Fruit fly (Drosophila melanogaster) whole organism, prepupa: ENCODE results near the gene CG43121.

Experiments
- Blimp-1 ChIP-seq: fragments of 200-800 bp; sonication (Bioruptor generic); optimal IDR thresholded peaks from 3 replicates; lab custom pipeline; 2017; ENCODE audit warnings: missing biosample characterization, missing genetic modification characterization, mild to moderate bottlenecking, moderate library complexity, missing genetic modification reagents
- CG10669 ChIP-seq: fragments of 200-800 bp; sonication (Bioruptor generic); optimal IDR thresholded peaks from 3 replicates; lab custom pipeline; 2018; ENCODE audit warnings: missing biosample characterization, mild to moderate bottlenecking, missing genetic modification characterization, moderate library complexity
- CG15336 ChIP-seq: fragments of 200-800 bp; sonication (Bioruptor generic); IDR thresholded peaks from 2 replicates; pipeline ENCODE4 v1.3.6; 2022; ENCODE audit warnings: missing biosample characterization, missing genetic modification characterization
- CG1621 ChIP-seq: fragments of 200-800 bp; sonication (Bioruptor generic); optimal IDR thresholded peaks from 3 replicates; lab custom pipeline; 2018; ENCODE audit warnings: missing biosample characterization, mild to moderate bottlenecking, missing genetic modification characterization
- CG16779 ChIP-seq: fragments of 200-800 bp; sonication (Bioruptor generic); optimal IDR thresholded peaks from 3 replicates; lab custom pipeline; 2017; ENCODE audit warnings: missing biosample characterization, mild to moderate bottlenecking, missing genetic modification characterization
- CG3032 ChIP-seq: fragments of 200-800 bp; optimal IDR thresholded peaks from 2 replicates; lab custom pipeline; 2019; ENCODE audit warnings: missing biosample characterization, mild to moderate bottlenecking, missing genetic modification characterization, moderate library complexity
- CG31627 ChIP-seq: fragments of 200-800 bp; sonication (Bioruptor generic); optimal IDR thresholded peaks from 3 replicates; lab custom pipeline; 2016; ENCODE audit warnings: missing biosample characterization, missing genetic modification characterization
- CG32006 ChIP-seq: fragments of 200-800 bp; sonication (Bioruptor generic); optimal IDR thresholded peaks from 3 replicates; lab custom pipeline; 2017; ENCODE audit warnings: missing biosample characterization, mild to moderate bottlenecking, missing genetic modification characterization
- CG34406 ChIP-seq: fragments of 200-800 bp; sonication (Bioruptor generic); optimal IDR thresholded peaks from 3 replicates; lab custom pipeline; 2016; ENCODE audit warnings: missing biosample characterization, missing genetic modification characterization
- CG3919 ChIP-seq: fragments of 200-800 bp; sonication (Bioruptor generic); optimal IDR thresholded peaks from 3 replicates; lab custom pipeline; 2016; ENCODE audit warnings: missing biosample characterization, missing genetic modification characterization
- CG6163 ChIP-seq: fragments of 200-800 bp; sonication (Bioruptor generic); IDR thresholded peaks from 3 replicates; pipeline ENCODE4 v1.3.6; 2022; ENCODE audit warnings: missing biosample characterization, missing genetic modification characterization
- CG6276 ChIP-seq: fragments of 200-800 bp; sonication (Bioruptor generic); optimal IDR thresholded peaks from 2 replicates; lab custom pipeline; 2017; ENCODE audit warnings: missing biosample characterization, mild to moderate bottlenecking, missing genetic modification characterization
- CG6792 ChIP-seq: fragments of 200-800 bp; sonication (Bioruptor generic); optimal IDR thresholded peaks from 3 replicates; lab custom pipeline; 2016; ENCODE audit warnings: missing biosample characterization, missing genetic modification characterization
- CG6808 ChIP-seq: fragments of 200-800 bp; sonication (Bioruptor generic); optimal IDR thresholded peaks from 3 replicates; lab custom pipeline; 2017; ENCODE audit warnings: missing biosample characterization, missing genetic modification characterization, mild to moderate bottlenecking, moderate library complexity, missing genetic modification reagents
- CG6854 ChIP-seq: fragments of 200-800 bp; sonication (Bioruptor generic); optimal IDR thresholded peaks from 2 replicates; lab custom pipeline; 2017; ENCODE audit warnings: missing biosample characterization, mild to moderate bottlenecking, missing genetic modification characterization
- CG7368 ChIP-seq: fragments of 200-800 bp; sonication (Bioruptor generic); optimal IDR thresholded peaks from 3 replicates; lab custom pipeline; 2016; ENCODE audit warnings: missing biosample characterization, missing genetic modification characterization
- CG8119 ChIP-seq: fragments of 200-800 bp; sonication (Bioruptor generic); IDR thresholded peaks from 3 replicates; pipeline ENCODE4 v1.3.6; 2022; ENCODE audit warnings: missing biosample characterization, missing genetic modification characterization
- CG8632 ChIP-seq: fragments of 200-800 bp; sonication (Bioruptor generic); optimal IDR thresholded peaks from 3 replicates; lab custom pipeline; 2016; ENCODE audit warnings: missing biosample characterization, missing genetic modification characterization
- Eip75B ChIP-seq: fragments of 200-800 bp; sonication (Bioruptor generic); optimal IDR thresholded peaks from 3 replicates; lab custom pipeline; 2016; ENCODE audit warnings: missing biosample characterization, missing genetic modification characterization
- Eip78C ChIP-seq: fragments of 200-800 bp; sonication (Bioruptor generic); peaks from one replicate; lab custom pipeline; 2016; ENCODE audit warnings: missing biosample characterization, missing genetic modification characterization
- Eip93F ChIP-seq: fragments of 200-800 bp; sonication (Bioruptor generic); optimal IDR thresholded peaks from 2 replicates; lab custom pipeline; 2016; ENCODE audit warnings: missing biosample characterization, mild to moderate bottlenecking, missing genetic modification characterization
- Ets21C ChIP-seq: fragments of 200-800 bp; sonication (Bioruptor generic); optimal IDR thresholded peaks from 3 replicates; lab custom pipeline; 2016; ENCODE audit warnings: missing biosample characterization, missing genetic modification characterization
- Ets96B ChIP-seq: fragments of 200-800 bp; optimal IDR thresholded peaks from 2 replicates; lab custom pipeline; 2019; ENCODE audit warnings: missing biosample characterization, mild to moderate bottlenecking, missing genetic modification characterization, moderate library complexity
- Gug ChIP-seq: fragments of 200-800 bp; sonication (Bioruptor generic); IDR thresholded peaks from 2 replicates; pipeline ENCODE4 v1.3.6; 2022; ENCODE audit warnings: missing biosample characterization, missing genetic modification characterization
- Hr4 ChIP-seq: fragments of 200-800 bp; sonication (Bioruptor generic); optimal IDR thresholded peaks from 3 replicates; lab custom pipeline; 2016; ENCODE audit warnings: missing biosample characterization, missing genetic modification characterization
- Lpt ChIP-seq: fragments of 200-800 bp; sonication (Bioruptor generic); optimal IDR thresholded peaks from 3 replicates; lab custom pipeline; 2016; ENCODE audit warnings: missing biosample characterization, missing genetic modification characterization
- Met ChIP-seq: fragments of 200-800 bp; sonication (Bioruptor generic); optimal IDR thresholded peaks from 3 replicates; lab custom pipeline; 2016; ENCODE audit warnings: missing biosample characterization, missing genetic modification characterization
- OdsH ChIP-seq: fragments of 200-800 bp; sonication (Bioruptor generic); optimal IDR thresholded peaks from 3 replicates; lab custom pipeline; 2016; ENCODE audit warnings: missing biosample characterization, missing genetic modification characterization
- Smox ChIP-seq: fragments of 200-800 bp; sonication (Bioruptor generic); optimal IDR thresholded peaks from 3 replicates; lab custom pipeline; 2016; ENCODE audit warnings: missing biosample characterization, missing genetic modification characterization
- Sox102F ChIP-seq: fragments of 200-800 bp; sonication (Bioruptor generic); optimal IDR thresholded peaks from 2 replicates; lab custom pipeline; 2016; ENCODE audit warnings: missing biosample characterization, mild to moderate bottlenecking, missing genetic modification characterization
- Sox14 ChIP-seq: fragments of 200-800 bp; sonication (Bioruptor generic); optimal IDR thresholded peaks from 3 replicates; lab custom pipeline; 2016; ENCODE audit warnings: missing biosample characterization, missing genetic modification characterization
- achi ChIP-seq: fragments of 200-800 bp; sonication (Bioruptor generic); optimal IDR thresholded peaks from 3 replicates; lab custom pipeline; 2016; ENCODE audit warnings: missing biosample characterization, missing genetic modification characterization
- acj6 ChIP-seq: fragments of 200-800 bp; sonication (Bioruptor generic); optimal IDR thresholded peaks from 3 replicates; lab custom pipeline; 2016; ENCODE audit warnings: missing biosample characterization, missing genetic modification characterization
- cyc ChIP-seq: fragments of 200-800 bp; sonication (Bioruptor generic); optimal IDR thresholded peaks from 3 replicates; lab custom pipeline; 2016; ENCODE audit warnings: missing biosample characterization, missing genetic modification characterization
- eg ChIP-seq: fragments of 200-800 bp; sonication (Bioruptor generic); IDR thresholded peaks from 3 replicates; pipeline ENCODE4 v1.3.6; 2022; ENCODE audit warnings: missing biosample characterization, missing genetic modification characterization
- esn ChIP-seq: fragments of 200-800 bp; sonication (Bioruptor generic); optimal IDR thresholded peaks from 2 replicates; lab custom pipeline; 2016; ENCODE audit warnings: missing biosample characterization, mild to moderate bottlenecking, missing genetic modification characterization, moderate library complexity
- fd59A ChIP-seq: fragments of 200-800 bp; sonication (Bioruptor generic); optimal IDR thresholded peaks from 2 replicates; lab custom pipeline; 2017; ENCODE audit warnings: missing biosample characterization, mild to moderate bottlenecking, missing genetic modification characterization, missing genetic modification reagents
- fkh ChIP-seq: fragments of 200-800 bp; sonication (Bioruptor generic); optimal IDR thresholded peaks from 3 replicates; lab custom pipeline; 2017; ENCODE audit warnings: missing biosample characterization, mild to moderate bottlenecking, missing genetic modification characterization, moderate library complexity
- lz ChIP-seq: fragments of 200-800 bp; sonication (Bioruptor generic); optimal IDR thresholded peaks from 3 replicates; lab custom pipeline; 2016; ENCODE audit warnings: missing biosample characterization, missing genetic modification characterization
- net ChIP-seq: fragments of 200-800 bp; sonication (Bioruptor generic); optimal IDR thresholded peaks from 3 replicates; lab custom pipeline; 2016; ENCODE audit warnings: missing biosample characterization, missing genetic modification characterization
- pdm3 ChIP-seq: fragments of 200-800 bp; sonication (Bioruptor generic); optimal IDR thresholded peaks from 3 replicates; lab custom pipeline; 2016; ENCODE audit warnings: missing biosample characterization, missing genetic modification characterization
- salr ChIP-seq, 2 experiments: fragments of 200-800 bp; sonication (Bioruptor generic); optimal IDR thresholded peaks; 3 replicates each; lab custom pipeline; 2016 to 2018; ENCODE audit warnings: missing biosample characterization in 2 of 2, missing genetic modification characterization in 2 of 2, mild to moderate bottlenecking in 1 of 2
- spab ChIP-seq: fragments of 200-800 bp; sonication (Bioruptor generic); optimal IDR thresholded peaks from 2 replicates; lab custom pipeline; 2017; ENCODE audit warnings: missing biosample characterization, mild to moderate bottlenecking, missing genetic modification characterization, missing genetic modification reagents
- ss ChIP-seq, 2 experiments: fragments of 200-800 bp; sonication (Bioruptor generic); optimal IDR thresholded peaks; 2 replicates in 1 of 2; 3 replicates in 1 of 2; lab custom pipeline; 2017 to 2018; ENCODE audit warnings: mild to moderate bottlenecking in 2 of 2, missing biosample characterization in 2 of 2, missing genetic modification characterization in 2 of 2, moderate library complexity in 1 of 2
- svp ChIP-seq: fragments of 200-800 bp; sonication (Bioruptor generic); peaks from one replicate; lab custom pipeline; 2016; ENCODE audit warnings: missing biosample characterization, missing genetic modification characterization
- topi ChIP-seq: fragments of 200-800 bp; sonication (Bioruptor generic); optimal IDR thresholded peaks from 3 replicates; lab custom pipeline; 2016; ENCODE audit warnings: missing biosample characterization, missing genetic modification characterization
- vri ChIP-seq: fragments of 200-800 bp; sonication (Bioruptor generic); optimal IDR thresholded peaks from 3 replicates; lab custom pipeline; 2016; ENCODE audit warnings: missing biosample characterization, mild to moderate bottlenecking, missing genetic modification characterization

CG43121 gene

dm6 chr3L:14672387-14673110 lies at the start of gene CG43121, which contains the start of gene ome:
Gene CG43121 (minus strand): TSS chr3L:14672437.
Gene ome (plus strand): TSS chr3L:14672839.
- TF ChIP-seq fd59A (GFP tag; lab: Kevin White, UChicago): no peak
- TF ChIP-seq Eip75B (GFP tag; lab: Kevin White, UChicago): peak; percentile 2
- TF ChIP-seq fkh (GFP tag; lab: Kevin White, UChicago): peak; percentile 89
- TF ChIP-seq CG10669 (GFP tag; lab: Kevin White, UChicago): peak; percentile 19
- TF ChIP-seq achi (GFP tag; lab: Kevin White, UChicago): no peak
- TF ChIP-seq CG34406 (GFP tag; lab: Kevin White, UChicago): peak; percentile 46
- TF ChIP-seq ss (GFP tag; optimal IDR thresholded peaks at IDR 0.05; lab: Kevin White, UChicago): peak in 1 of 2 experiments; percentile 57
- TF ChIP-seq Lpt: no peak
- peak; percentile 73 for TF ChIP-seq Eip78C (GFP tag; lab: Kevin White, UChicago)
- peak; percentile 54 for TF ChIP-seq esn (GFP tag; lab: Kevin White, UChicago)
- TF ChIP-seq CG8119 (GFP tag; lab: Robert Waterston, UW): no peak
- no peak for TF ChIP-seq Eip93F (GFP tag; lab: Kevin White, UChicago)
- TF ChIP-seq CG6276 (GFP tag; lab: Kevin White, UChicago): no peak
- TF ChIP-seq CG6808 (GFP tag; lab: Kevin White, UChicago): peak; percentile 19
- no peak for TF ChIP-seq cyc (GFP tag; lab: Kevin White, UChicago)
- TF ChIP-seq Blimp-1 (GFP tag; lab: Kevin White, UChicago): peak; percentile 69
- TF ChIP-seq Smox: no peak
- peak; percentile 18 for TF ChIP-seq Hr4 (GFP tag; lab: Kevin White, UChicago)
- peak; percentile 59 for TF ChIP-seq CG15336 (GFP tag; lab: Robert Waterston, UW)
- TF ChIP-seq CG6854 (GFP tag; lab: Kevin White, UChicago): peak; percentile 39
- TF ChIP-seq eg (GFP tag; lab: Robert Waterston, UW): 0 out of 3 replicates have a peak, but pooled peaks have one; percentile 58
- no peak for TF ChIP-seq acj6 (GFP tag; lab: Kevin White, UChicago)
- TF ChIP-seq CG32006 (GFP tag; lab: Kevin White, UChicago): peak; percentile 36
- TF ChIP-seq spab (GFP tag; lab: Kevin White, UChicago): no peak
- TF ChIP-seq pdm3 (GFP tag; lab: Kevin White, UChicago): peak; percentile 38
- peak; percentile 22 for TF ChIP-seq lz (GFP tag; lab: Kevin White, UChicago)
- no peak for TF ChIP-seq CG31627 (GFP tag; lab: Kevin White, UChicago)
- peak; percentile 38 for TF ChIP-seq CG16779 (tag; lab: Kevin White, UChicago)
- TF ChIP-seq CG3032 (tag; lab: Kevin White, UChicago): no peak
- TF ChIP-seq topi: peak; percentile 5
- peak; percentile 9 for TF ChIP-seq Sox14 (GFP tag; lab: Kevin White, UChicago)
- peak; percentile 7 for TF ChIP-seq net
- no peak for TF ChIP-seq Ets96B (tag; lab: Kevin White, UChicago)
- peak; percentile 11 for TF ChIP-seq OdsH
- peak; percentile 45 for TF ChIP-seq vri (GFP tag; lab: Kevin White, UChicago)
- peak; percentile 31 for TF ChIP-seq Sox102F
- TF ChIP-seq Met (GFP tag; lab: Kevin White, UChicago): peak; percentile 46
- no peak for TF ChIP-seq CG7368 (GFP tag; lab: Kevin White, UChicago)
- peak; percentile 79 for TF ChIP-seq CG6163 (GFP tag; lab: Robert Waterston, UW)
- TF ChIP-seq Gug (GFP tag; lab: Robert Waterston, UW): 0 out of 2 replicates have a peak, but pooled peaks have one; percentile 26
- peak; percentile 30 for TF ChIP-seq CG3919
- peak; percentile 38 for TF ChIP-seq CG1621
- peak; percentile 85 for TF ChIP-seq svp
- TF ChIP-seq CG8632 (GFP tag; lab: Kevin White, UChicago): peak; percentile 17
- TF ChIP-seq Ets21C: no peak
- TF ChIP-seq salr (GFP tag; optimal IDR thresholded peaks at IDR 0.05; lab: Kevin White, UChicago): peak; percentile 8 to 11
- TF ChIP-seq CG6792 (GFP tag; lab: Kevin White, UChicago): peak; percentile 22
- TF ChIP-seq, all 60 proteins: peak for 32
